Fruit fly (Drosophila melanogaster) whole organism, embryonic: ENCODE results near the gene Xport-B.

Experiments used
- Adf1 ChIP-seq: fragments of 200-800 bp; sonication (Bioruptor generic); IDR thresholded peaks from 2 replicates; pipeline ENCODE4 v1.3.6; 2022; ENCODE audit warnings: missing biosample characterization, missing genetic modification characterization
- Atf-2 ChIP-seq: fragments of 200-800 bp; sonication (Bioruptor generic); optimal IDR thresholded peaks from 2 replicates; lab custom pipeline; 2016; ENCODE audit warnings: missing biosample characterization, missing genetic modification characterization
- Bgb ChIP-seq: fragments of 200-800 bp; sonication (Bioruptor generic); IDR thresholded peaks from 2 replicates; pipeline ENCODE4 v1.3.6; 2022; ENCODE audit warnings: missing biosample characterization, missing genetic modification characterization; ENCODE audit not compliant: partially characterized antibody
- CG12155 ChIP-seq: fragments of 200-800 bp; sonication (Bioruptor generic); optimal IDR thresholded peaks from 3 replicates; lab custom pipeline; 2016; ENCODE audit warnings: missing biosample characterization, missing genetic modification characterization
- CG13775 ChIP-seq: fragments of 200-800 bp; sonication (Bioruptor generic); optimal IDR thresholded peaks from 3 replicates; lab custom pipeline; 2017; ENCODE audit warnings: missing biosample characterization, mild to moderate bottlenecking, missing genetic modification characterization
- CG17186 ChIP-seq: fragments of 200-800 bp; sonication (Bioruptor generic); optimal IDR thresholded peaks from 3 replicates; lab custom pipeline; 2017; ENCODE audit warnings: missing biosample characterization, missing genetic modification reagents, missing genetic modification characterization
- CG18599 ChIP-seq: fragments of 200-800 bp; sonication (Bioruptor generic); optimal IDR thresholded peaks from 3 replicates; lab custom pipeline; 2017; ENCODE audit warnings: missing biosample characterization, missing genetic modification characterization, mild to moderate bottlenecking, moderate library complexity, missing genetic modification reagents
- CG30431 ChIP-seq: fragments of 200-800 bp; sonication (Bioruptor generic); optimal IDR thresholded peaks from 2 replicates; lab custom pipeline; 2017; ENCODE audit warnings: missing biosample characterization, missing genetic modification characterization
- CG31365 ChIP-seq: fragments of 200-800 bp; sonication (Bioruptor generic); optimal IDR thresholded peaks from 2 replicates; lab custom pipeline; 2018; ENCODE audit warnings: missing biosample characterization, mild to moderate bottlenecking, missing genetic modification characterization
- CG32532 ChIP-seq: fragments of 200-800 bp; sonication (Bioruptor generic); IDR thresholded peaks from 2 replicates; pipeline ENCODE4 v1.3.6; 2022; ENCODE audit warnings: missing biosample characterization, missing genetic modification characterization
- CG33557 ChIP-seq: fragments of 200-800 bp; sonication (Bioruptor generic); optimal IDR thresholded peaks from 2 replicates; lab custom pipeline; 2019; ENCODE audit warnings: missing biosample characterization, mild to moderate bottlenecking, missing genetic modification characterization, moderate library complexity
- CG4328 ChIP-seq: fragments of 200-800 bp; sonication (Bioruptor generic); optimal IDR thresholded peaks from 3 replicates; lab custom pipeline; 2017; ENCODE audit warnings: missing biosample characterization, missing genetic modification reagents, missing genetic modification characterization
- CG4617 ChIP-seq: fragments of 200-800 bp; sonication (Bioruptor generic); optimal IDR thresholded peaks from 3 replicates; lab custom pipeline; 2016; ENCODE audit warnings: missing biosample characterization, missing genetic modification characterization, borderline replicate concordance
- CG4730 ChIP-seq: fragments of 200-800 bp; sonication (Bioruptor generic); IDR thresholded peaks from 2 replicates; pipeline ENCODE4 v1.3.6; 2022; ENCODE audit warnings: missing biosample characterization, missing genetic modification characterization
- CG6689 ChIP-seq: fragments of 200-800 bp; sonication (Bioruptor generic); IDR thresholded peaks from 2 replicates; pipeline ENCODE4 v1.3.6; 2022; ENCODE audit warnings: missing biosample characterization, missing genetic modification characterization
- CG7963 ChIP-seq: fragments of 200-800 bp; sonication (Bioruptor generic); IDR thresholded peaks from 3 replicates; pipeline ENCODE4 v1.3.6; 2022; ENCODE audit warnings: missing biosample characterization, missing genetic modification characterization; ENCODE audit not compliant: partially characterized antibody
- CG7987 ChIP-seq: fragments of 200-800 bp; sonication (Bioruptor generic); optimal IDR thresholded peaks from 2 replicates; lab custom pipeline; 2018; ENCODE audit warnings: missing biosample characterization, mild to moderate bottlenecking, missing genetic modification characterization, moderate library complexity
- CG8290 ChIP-seq, 3 experiments: fragments of 200-800 bp; sonication (Bioruptor generic); optimal IDR thresholded peaks; 2 replicates each; lab custom pipeline; 2016 to 2019; ENCODE audit warnings: missing biosample characterization in 3 of 3, missing genetic modification characterization in 3 of 3, mild to moderate bottlenecking in 2 of 3, moderate library complexity in 1 of 3
- CG9727 ChIP-seq: fragments of 200-800 bp; sonication (Bioruptor generic); optimal IDR thresholded peaks from 3 replicates; lab custom pipeline; 2017; ENCODE audit warnings: missing biosample characterization, mild to moderate bottlenecking, missing genetic modification characterization
- CG9797 ChIP-seq: fragments of 200-800 bp; sonication (Bioruptor generic); optimal IDR thresholded peaks from 3 replicates; lab custom pipeline; 2018; ENCODE audit warnings: missing biosample characterization, mild to moderate bottlenecking, missing genetic modification characterization
- Chrac-16 ChIP-seq: fragments of 200-800 bp; sonication (Bioruptor generic); optimal IDR thresholded peaks from 3 replicates; lab custom pipeline; 2016; ENCODE audit warnings: missing biosample characterization, missing genetic modification characterization
- CrebB ChIP-seq: fragments of 200-800 bp; sonication (Bioruptor generic); optimal IDR thresholded peaks from 3 replicates; lab custom pipeline; 2018; ENCODE audit warnings: missing biosample characterization, mild to moderate bottlenecking, missing genetic modification characterization
- Doc3 ChIP-seq: fragments of 200-800 bp; sonication (Bioruptor generic); IDR thresholded peaks from 3 replicates; pipeline ENCODE4 v1.3.6; 2022; ENCODE audit warnings: missing biosample characterization, missing genetic modification characterization; ENCODE audit not compliant: partially characterized antibody
- Drgx ChIP-seq: fragments of 200-800 bp; sonication (Bioruptor generic); IDR thresholded peaks from 2 replicates; pipeline ENCODE4 v1.3.6; 2022; ENCODE audit warnings: missing biosample characterization, missing genetic modification characterization
- HLH3B ChIP-seq: fragments of 200-800 bp; sonication (Bioruptor generic); IDR thresholded peaks from 2 replicates; pipeline ENCODE4 v1.3.6; 2022; ENCODE audit warnings: missing biosample characterization, missing genetic modification characterization
- HmgZ ChIP-seq: fragments of 200-800 bp; sonication (Bioruptor generic); optimal IDR thresholded peaks from 2 replicates; lab custom pipeline; 2018; ENCODE audit warnings: missing biosample characterization, mild to moderate bottlenecking, missing genetic modification characterization
- Hr51 ChIP-seq, 2 experiments: fragments of 200-800 bp; sonication (Bioruptor generic); optimal IDR thresholded peaks; 2 replicates in 1 of 2; 3 replicates in 1 of 2; lab custom pipeline; 2016 to 2018; ENCODE audit warnings: missing biosample characterization in 2 of 2, missing genetic modification characterization in 2 of 2, mild to moderate bottlenecking in 1 of 2, moderate library complexity in 1 of 2
- Hsf ChIP-seq: fragments of 200-800 bp; sonication (Bioruptor generic); optimal IDR thresholded peaks from 3 replicates; lab custom pipeline; 2016; ENCODE audit warnings: missing biosample characterization, missing genetic modification characterization
- Lim3 ChIP-seq: fragments of 200-800 bp; sonication (Bioruptor generic); IDR thresholded peaks from 2 replicates; pipeline ENCODE4 v1.3.6; 2022; ENCODE audit warnings: missing biosample characterization, missing genetic modification characterization
- Myb ChIP-seq: fragments of 200-800 bp; sonication (Bioruptor generic); optimal IDR thresholded peaks from 2 replicates; lab custom pipeline; 2016; ENCODE audit warnings: missing biosample characterization, missing genetic modification characterization
- Rfx ChIP-seq: fragments of 200-800 bp; sonication (Bioruptor generic); IDR thresholded peaks from 2 replicates; pipeline ENCODE4 v1.3.6; 2022; ENCODE audit warnings: missing biosample characterization, missing genetic modification characterization
- Scr ChIP-seq: fragments of 200-800 bp; sonication (Bioruptor generic); IDR thresholded peaks from 2 replicates; pipeline ENCODE4 v1.3.6; 2022; ENCODE audit warnings: missing biosample characterization, missing genetic modification characterization; ENCODE audit not compliant: partially characterized antibody
- al ChIP-seq: fragments of 200-800 bp; sonication (Bioruptor generic); IDR thresholded peaks from 2 replicates; pipeline ENCODE4 v1.3.6; 2022; ENCODE audit warnings: missing biosample characterization, missing genetic modification characterization
- ara ChIP-seq: fragments of 200-800 bp; sonication (Bioruptor generic); IDR thresholded peaks from 2 replicates; pipeline ENCODE4 v1.3.6; 2022; ENCODE audit warnings: missing biosample characterization, missing genetic modification characterization
- bowl ChIP-seq: fragments of 200-800 bp; sonication (Bioruptor generic); IDR thresholded peaks from 2 replicates; pipeline ENCODE4 v1.3.6; 2022; ENCODE audit warnings: missing biosample characterization, missing genetic modification characterization
- cas ChIP-seq: fragments of 200-800 bp; sonication (Bioruptor generic); IDR thresholded peaks from 2 replicates; pipeline ENCODE4 v1.3.6; 2022; ENCODE audit warnings: missing biosample characterization, missing genetic modification characterization
- chn ChIP-seq: fragments of 200-800 bp; sonication (Bioruptor generic); optimal IDR thresholded peaks from 2 replicates; lab custom pipeline; 2016; ENCODE audit warnings: missing biosample characterization, missing genetic modification characterization
- esg ChIP-seq: fragments of 200-800 bp; sonication (Bioruptor generic); conservative IDR thresholded peaks from 2 replicates; pipeline ENCODE4 v1.3.6; 2022; ENCODE audit warnings: missing biosample characterization, missing genetic modification characterization
- ind ChIP-seq: fragments of 200-800 bp; sonication (Bioruptor generic); optimal IDR thresholded peaks from 3 replicates; lab custom pipeline; 2016; ENCODE audit warnings: missing biosample characterization, missing genetic modification characterization
- klu ChIP-seq: fragments of 200-800 bp; sonication (Bioruptor generic); IDR thresholded peaks from 2 replicates; pipeline ENCODE4 v1.3.6; 2022; ENCODE audit warnings: missing biosample characterization, missing genetic modification characterization
- maf-S ChIP-seq: fragments of 200-800 bp; sonication (Bioruptor generic); optimal IDR thresholded peaks from 2 replicates; lab custom pipeline; 2016; ENCODE audit warnings: missing biosample characterization, missing genetic modification characterization
- nerfin-2 ChIP-seq: fragments of 200-800 bp; sonication (Bioruptor generic); IDR thresholded peaks from 2 replicates; pipeline ENCODE4 v1.3.6; 2022; ENCODE audit warnings: missing biosample characterization, missing genetic modification characterization; ENCODE audit not compliant: partially characterized antibody
- pnt ChIP-seq: fragments of 200-800 bp; sonication (Bioruptor generic); optimal IDR thresholded peaks from 3 replicates; lab custom pipeline; 2016; ENCODE audit warnings: missing biosample characterization, missing genetic modification characterization
- rib ChIP-seq: fragments of 200-800 bp; sonication (Bioruptor generic); IDR thresholded peaks from 2 replicates; pipeline ENCODE4 v1.3.6; 2022; ENCODE audit warnings: missing biosample characterization, missing genetic modification characterization
- sima ChIP-seq: fragments of 200-800 bp; sonication (Bioruptor generic); optimal IDR thresholded peaks from 2 replicates; lab custom pipeline; 2016; ENCODE audit warnings: missing biosample characterization, missing genetic modification characterization
- ttk ChIP-seq: fragments of 200-800 bp; sonication (Bioruptor generic); IDR thresholded peaks from 2 replicates; pipeline ENCODE4 v2.1.2; 2022; ENCODE audit warnings: missing biosample characterization, missing genetic modification characterization
- tup ChIP-seq: fragments of 200-800 bp; sonication (Bioruptor generic); optimal IDR thresholded peaks from 2 replicates; lab custom pipeline; 2016; ENCODE audit warnings: missing biosample characterization, mild to moderate bottlenecking, missing genetic modification characterization, moderate library complexity
- zen2 ChIP-seq: fragments of 200-800 bp; sonication (Bioruptor generic); IDR thresholded peaks from 3 replicates; pipeline ENCODE4 v1.3.6; 2022; ENCODE audit warnings: missing biosample characterization, missing genetic modification characterization; ENCODE audit not compliant: partially characterized antibody

Xport-B gene

DNA sequence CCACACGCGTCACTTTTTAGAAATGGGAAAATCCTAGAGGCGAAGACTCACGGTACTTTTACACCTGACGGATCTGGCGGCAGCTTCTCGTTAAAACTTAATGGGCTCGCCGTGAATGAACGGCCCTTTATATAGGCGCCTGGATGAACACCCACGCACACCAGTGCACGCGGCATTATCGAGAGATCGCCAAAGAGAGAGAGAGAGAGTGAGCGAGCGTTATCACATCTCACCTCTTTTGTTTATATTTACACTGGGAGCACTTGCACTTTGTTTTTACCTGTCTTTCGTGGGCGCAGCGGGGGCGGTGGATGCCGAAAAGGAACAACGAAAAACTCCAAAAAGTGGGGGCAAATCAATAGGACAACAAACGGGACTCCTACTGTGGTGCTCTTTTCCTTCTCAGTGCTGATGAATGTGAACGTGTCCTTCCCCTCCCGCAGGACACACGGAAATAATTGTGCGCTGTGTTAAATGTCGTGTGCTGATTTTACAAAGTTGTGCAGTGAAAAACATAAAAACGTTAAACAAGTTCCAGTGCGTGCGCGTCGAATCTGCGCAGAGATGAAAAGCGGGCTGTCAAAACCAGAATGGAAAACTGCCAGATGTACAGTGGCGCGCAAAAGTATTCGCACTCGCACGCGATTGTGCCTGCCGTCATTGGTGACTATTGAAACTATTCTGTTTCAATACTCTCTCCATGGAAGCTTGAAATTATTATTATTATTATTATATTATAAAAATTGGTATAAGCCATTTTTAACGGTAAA lies 39.9 kb downstream of the Xport-B start, which contains the start of gene Mrp5 (continued):
- no peak for TF ChIP-seq Scr (GFP tag; lab: Robert Waterston, UW)
- TF ChIP-seq CG6689: peak; percentile 57
- no peak for TF ChIP-seq zen2
- peak in 1 of 2 experiments; percentile 40 for TF ChIP-seq Hr51 (GFP tag; optimal IDR thresholded peaks at IDR 0.05; lab: Kevin White, UChicago)
- TF ChIP-seq nerfin-2 (GFP tag; lab: Robert Waterston, UW): no peak
- TF ChIP-seq CG33557 (GFP tag; lab: Kevin White, UChicago): no peak
- no peak for TF ChIP-seq Chrac-16 (GFP tag; lab: Kevin White, UChicago)
- no peak for TF ChIP-seq chn (GFP tag; lab: Kevin White, UChicago)
- peak; percentile 26; the same call in 1 of the 2 replicates for TF ChIP-seq esg
- TF ChIP-seq HmgZ (tag; lab: Kevin White, UChicago): no peak
- no peak for TF ChIP-seq Adf1
- TF ChIP-seq CG7963 (GFP tag; lab: Robert Waterston, UW): no peak
- 0 out of 2 replicates have a peak, but pooled peaks have one; percentile 36 for TF ChIP-seq Bgb
- TF ChIP-seq Rfx (GFP tag; lab: Robert Waterston, UW): peak; percentile 77
- TF ChIP-seq CG12155 (GFP tag; lab: Kevin White, UChicago): peak; percentile 34
- TF ChIP-seq Myb (GFP tag; lab: Kevin White, UChicago): no peak
- TF ChIP-seq al (GFP tag; lab: Robert Waterston, UW): peak; percentile 32; the same call in 1 of the 2 replicates
- 0 out of 2 replicates have a peak, but pooled peaks have one; percentile 13 for TF ChIP-seq CG4730 (GFP tag; lab: Robert Waterston, UW)
- no peak for TF ChIP-seq Doc3 (GFP tag; lab: Robert Waterston, UW)
- TF ChIP-seq sima (GFP tag; lab: Kevin White, UChicago): no peak
- peak; percentile 7 for TF ChIP-seq CG30431 (GFP tag; lab: Kevin White, UChicago)
- TF ChIP-seq ind: peak; percentile 38
- TF ChIP-seq CrebB: peak; percentile 21
- TF ChIP-seq HLH3B: peak; percentile 64
- no peak for TF ChIP-seq pnt (GFP tag; lab: Kevin White, UChicago)
- no peak for TF ChIP-seq CG9797 (GFP tag; lab: Kevin White, UChicago)
- peak; percentile 36 for TF ChIP-seq CG18599 (GFP tag; lab: Kevin White, UChicago)
- no peak for TF ChIP-seq CG9727
- TF ChIP-seq Atf-2 (GFP tag; lab: Kevin White, UChicago): no peak
- no peak for TF ChIP-seq bowl (GFP tag; lab: Robert Waterston, UW)
- TF ChIP-seq rib: no peak
- peak; percentile 72 for TF ChIP-seq CG32532
- TF ChIP-seq CG31365: no peak
- no peak for TF ChIP-seq CG8290 (GFP tag; optimal IDR thresholded peaks at IDR 0.05; lab: Kevin White, UChicago)
- peak in 1 of 2 experiments; percentile 20 for TF ChIP-seq CG8290 (tag; optimal IDR thresholded peaks at IDR 0.05; lab: Kevin White, UChicago)
- TF ChIP-seq ttk (GFP tag; lab: Robert Waterston, UW): 0 out of 2 replicates have a peak, but pooled peaks have one; percentile 12
- no peak for TF ChIP-seq CG4617 (GFP tag; lab: Kevin White, UChicago)
- peak; percentile 11 for TF ChIP-seq CG17186
- no peak for TF ChIP-seq klu (GFP tag; lab: Robert Waterston, UW)
- peak; percentile 17 for TF ChIP-seq CG7987 (GFP tag; lab: Kevin White, UChicago)
- TF ChIP-seq CG13775 (GFP tag; lab: Kevin White, UChicago): peak; percentile 51
- TF ChIP-seq Hsf (GFP tag; lab: Kevin White, UChicago): peak; percentile 7
- TF ChIP-seq tup (GFP tag; lab: Kevin White, UChicago): no peak
- no peak for TF ChIP-seq maf-S (GFP tag; lab: Kevin White, UChicago)
- TF ChIP-seq ara (GFP tag; lab: Robert Waterston, UW): 0 out of 2 replicates have a peak, but pooled peaks have one; percentile 6
- no peak for TF ChIP-seq Lim3 (GFP tag; lab: Robert Waterston, UW)
- TF ChIP-seq CG4328 (GFP tag; lab: Kevin White, UChicago): peak; percentile 12
- no peak for TF ChIP-seq cas
- TF ChIP-seq Drgx (GFP tag; lab: Robert Waterston, UW): peak; percentile 55
